Worm (Caenorhabditis elegans) whole organism, L4/young adult: ENCODE measurements around the gene sdz-38.

Experiments used
- W03F9.2 ChIP-seq: fragments of 150-350 bp; optimal IDR thresholded peaks from 2 replicates; lab custom pipeline; 2014; ENCODE audit warnings: missing biosample characterization, missing genetic modification characterization
- dao-5 ChIP-seq: sonication (generic microtip); optimal IDR thresholded peaks from 2 replicates; lab custom pipeline; 2016; ENCODE audit warnings: missing genotype, missing genetic modification characterization, moderate library complexity, missing compliant biosample characterization
- him-1 ChIP-seq: sonication (generic microtip); optimal IDR thresholded peaks from 2 replicates; lab custom pipeline; 2016; ENCODE audit warnings: missing genotype, missing genetic modification reagents, missing genetic modification characterization, missing compliant biosample characterization

- TF ChIP-seq him-1 (no peak), dao-5 (tag; lab: Kevin White, UChicago) (no peak), W03F9.2 (tag; lab: Kevin White, UChicago) (no peak)
These were observed 21.5 kb downstream of the sdz-38 start for ce11 chrII:9960127-9960526.
